Fruit fly (Drosophila melanogaster) Kc167 (cell line): ENCODE measurements around the gene SLC5A11.

ENCODE experiments used
- Myc ChIP-seq: fragments of >200 bp; optimal IDR thresholded peaks from 2 replicates; lab custom pipeline; 2017; ENCODE audit warnings: missing external identifiers
- Sin3A ChIP-seq: fragments of >200 bp; optimal IDR thresholded peaks from 2 replicates; lab custom pipeline; 2018; ENCODE audit warnings: missing external identifiers
- h ChIP-seq: fragments of >200 bp; optimal IDR thresholded peaks from 3 replicates; lab custom pipeline; 2018; ENCODE audit warnings: missing external identifiers
- insv ChIP-seq: fragments of >200 bp; optimal IDR thresholded peaks from 3 replicates; lab custom pipeline; 2018; ENCODE audit warnings: missing external identifiers
- psq ChIP-seq: fragments of >200 bp; optimal IDR thresholded peaks from 2 replicates; lab custom pipeline; 2017; ENCODE audit warnings: missing external identifiers
- ttk ChIP-seq: sonication (Bioruptor generic); optimal IDR thresholded peaks from 2 replicates; lab custom pipeline; 2017; ENCODE audit warnings: missing external identifiers

SLC5A11 gene

dm6 chr2L:8196757-8197530 lies 8.0 kb downstream of the SLC5A11 start, which contains the start of the genes CG8475 and CG8460:
TSS of gene CG8475 (minus strand) at chr2L:8196918.
TSS of gene CG8460 (plus strand) at chr2L:8197193.
- no peak for TF ChIP-seq Sin3A (lab: Kevin White, UChicago)

dm6 chr2L:8195722-8196323 lies 9.1 kb downstream of the SLC5A11 start:
- TF ChIP-seq ttk (lab: Kevin White, UChicago), result no peak
- no peak for TF ChIP-seq psq (lab: Kevin White, UChicago)
- no peak for TF ChIP-seq insv
- TF ChIP-seq h, result no peak
- TF ChIP-seq Myc (lab: Kevin White, UChicago), result no peak
- TF ChIP-seq Sin3A (lab: Kevin White, UChicago), result no peak

DNA sequence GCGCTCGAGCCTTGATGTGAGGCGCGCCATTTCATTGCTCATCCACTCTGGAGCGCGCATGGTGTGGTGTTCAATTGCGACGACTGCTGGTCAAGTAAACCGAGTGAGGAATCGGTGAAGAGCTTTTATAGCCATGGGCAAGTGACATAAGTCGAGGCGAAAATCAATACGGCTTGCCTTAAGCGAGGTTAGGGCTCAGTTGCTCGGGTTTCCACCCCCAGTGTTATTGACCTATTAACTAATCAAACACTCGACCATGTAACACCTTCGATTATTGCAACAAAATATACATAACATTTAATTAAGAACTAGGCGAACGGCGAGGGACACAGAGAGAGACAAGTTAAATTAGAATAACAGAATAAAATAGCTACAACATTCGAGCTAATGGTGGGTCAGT lies 14.3 kb downstream of the SLC5A11 start, which contains the start of gene CG34134:
Gene CG34134, minus strand, starts transcription at position 101 of the 400 bp plus-strand sequence.
- no peak for TF ChIP-seq psq (lab: Kevin White, UChicago)
- TF ChIP-seq Myc (lab: Kevin White, UChicago), result no peak
- TF ChIP-seq Sin3A (lab: Kevin White, UChicago), result no peak
- no peak for TF ChIP-seq h
- no peak for TF ChIP-seq insv
- TF ChIP-seq ttk (lab: Kevin White, UChicago), result no peak

DNA sequence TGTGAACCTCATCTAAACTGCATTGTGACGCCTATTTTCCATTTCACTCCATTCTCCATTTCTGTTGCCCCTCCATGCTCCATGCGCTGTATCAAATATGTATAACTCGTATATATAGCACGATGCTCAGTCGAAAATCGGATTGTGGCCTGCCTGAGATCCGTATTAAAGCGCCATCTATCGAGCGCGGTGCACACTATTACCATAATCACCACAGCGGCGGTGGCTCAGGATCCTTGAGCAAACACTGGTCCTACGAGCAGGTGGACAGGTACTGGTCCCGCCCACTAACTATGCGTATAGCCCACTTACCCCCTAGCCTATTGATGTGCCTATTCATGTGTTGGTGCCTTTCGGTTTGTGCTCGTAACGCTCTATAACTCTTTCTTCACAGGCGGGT lies 19.9 kb downstream of the SLC5A11 start:
- TF ChIP-seq ttk (lab: Kevin White, UChicago) (no peak), insv (no peak), psq (lab: Kevin White, UChicago) (no peak), Myc (lab: Kevin White, UChicago) (no peak), Sin3A (lab: Kevin White, UChicago) (no peak), h (no peak)

dm6 chr2L:8171544-8171943 lies 33.4 kb downstream of the SLC5A11 start:
- no peak for TF ChIP-seq ttk (lab: Kevin White, UChicago)
- no peak for TF ChIP-seq Sin3A (lab: Kevin White, UChicago)
- no peak for TF ChIP-seq h
- no peak for TF ChIP-seq Myc (lab: Kevin White, UChicago)
- no peak for TF ChIP-seq insv
- TF ChIP-seq psq (lab: Kevin White, UChicago), result no peak

- TF ChIP-seq Myc (lab: Kevin White, UChicago) (no peak), psq (lab: Kevin White, UChicago) (no peak), ttk (lab: Kevin White, UChicago) (no peak), h (no peak), Sin3A (lab: Kevin White, UChicago) (no peak), insv (no peak)
These were observed 34.2 kb downstream of the SLC5A11 start for dm6 chr2L:8170600-8171182.

dm6 chr2L:8168075-8168474 lies 36.9 kb downstream of the SLC5A11 start:
- TF ChIP-seq h, result no peak
- no peak for TF ChIP-seq insv
- no peak for TF ChIP-seq ttk (lab: Kevin White, UChicago)
- no peak for TF ChIP-seq Myc (lab: Kevin White, UChicago)
- TF ChIP-seq psq (lab: Kevin White, UChicago), result no peak
- TF ChIP-seq Sin3A (lab: Kevin White, UChicago), result no peak

- TF ChIP-seq ttk (lab: Kevin White, UChicago) (no peak), insv (no peak), Myc (lab: Kevin White, UChicago) (no peak), h (no peak)
These were observed 38.9 kb downstream of the SLC5A11 start for dm6 chr2L:8165800-8166576.

- TF ChIP-seq h (no peak), Sin3A (lab: Kevin White, UChicago) (no peak), psq (lab: Kevin White, UChicago) (no peak), insv (no peak), ttk (lab: Kevin White, UChicago) (no peak), Myc (lab: Kevin White, UChicago) (no peak)
These were observed 40.7 kb downstream of the SLC5A11 start for dm6 chr2L:8164219-8164618.

dm6 chr2L:8163588-8164166 lies 41.3 kb downstream of the SLC5A11 start:
- TF ChIP-seq psq (lab: Kevin White, UChicago) (no peak), h (no peak), insv (no peak), Sin3A (lab: Kevin White, UChicago) (no peak), Myc (lab: Kevin White, UChicago) (no peak), ttk (lab: Kevin White, UChicago) (no peak)

DNA sequence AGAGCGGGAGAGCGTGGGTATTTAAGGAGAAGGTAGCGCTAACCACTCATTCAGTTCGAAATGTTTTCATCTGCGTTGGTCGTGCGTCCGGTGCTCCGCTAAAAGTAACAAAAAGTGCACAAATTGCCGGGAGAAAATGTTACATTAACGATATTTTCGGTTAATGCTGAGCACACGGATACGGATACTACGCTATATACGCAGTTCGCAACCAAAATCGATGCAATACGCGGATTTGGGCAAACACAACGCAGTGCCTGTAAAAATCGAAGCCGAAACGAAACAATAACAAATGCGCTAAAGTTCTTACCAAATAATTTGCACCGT lies 41.9 kb downstream of the SLC5A11 start, which contains the start of gene Piezo:
Gene Piezo, plus strand, starts transcription at position 49 of the 327 bp plus-strand sequence.
- no peak for TF ChIP-seq ttk (lab: Kevin White, UChicago)
- no peak for TF ChIP-seq insv
- TF ChIP-seq psq (lab: Kevin White, UChicago), result no peak
- TF ChIP-seq Myc (lab: Kevin White, UChicago), result no peak
- TF ChIP-seq Sin3A (lab: Kevin White, UChicago), result no peak
- TF ChIP-seq h, result no peak
